Fruit fly (Drosophila melanogaster) Kc167 (cell line): Measurements from ENCODE around the gene CG6592.

Source experiments
- Sin3A ChIP-seq: fragments of >200 bp; optimal IDR thresholded peaks from 2 replicates; lab custom pipeline; 2018; ENCODE audit warnings: missing external identifiers
- h ChIP-seq: fragments of >200 bp; optimal IDR thresholded peaks from 3 replicates; lab custom pipeline; 2018; ENCODE audit warnings: missing external identifiers
- insv ChIP-seq: fragments of >200 bp; optimal IDR thresholded peaks from 3 replicates; lab custom pipeline; 2018; ENCODE audit warnings: missing external identifiers
- psq ChIP-seq: fragments of >200 bp; optimal IDR thresholded peaks from 2 replicates; lab custom pipeline; 2017; ENCODE audit warnings: missing external identifiers
- ttk ChIP-seq: sonication (Bioruptor generic); optimal IDR thresholded peaks from 2 replicates; lab custom pipeline; 2017; ENCODE audit warnings: missing external identifiers

- TF ChIP-seq ttk (no peak), h (lab: Kevin White, UChicago) (no peak), insv (lab: Kevin White, UChicago) (no peak), Sin3A (lab: Kevin White, UChicago) (no peak), psq (lab: Kevin White, UChicago) (no peak)
Observed at dm6 chr3L:6106717-6107116, 47.3 kb downstream of the CG6592 start.
